Fruit fly (Drosophila melanogaster) whole organism, embryonic: ENCODE measurements around the gene Alp13.

Source experiments
- Aef1 ChIP-seq: fragments of 200-800 bp; sonication (Bioruptor generic); IDR thresholded peaks from 3 replicates; pipeline ENCODE4 v1.3.6; 2022; ENCODE audit warnings: missing biosample characterization, missing genetic modification characterization
- Atf-2 ChIP-seq: fragments of 200-800 bp; sonication (Bioruptor generic); optimal IDR thresholded peaks from 2 replicates; lab custom pipeline; 2016; ENCODE audit warnings: missing biosample characterization, missing genetic modification characterization
- CG10274 ChIP-seq: fragments of 200-800 bp; sonication (Bioruptor generic); optimal IDR thresholded peaks from 3 replicates; lab custom pipeline; 2017; ENCODE audit warnings: missing biosample characterization, mild to moderate bottlenecking, missing genetic modification characterization
- CG10321 ChIP-seq: fragments of 200-800 bp; sonication (Bioruptor generic); IDR thresholded peaks from 2 replicates; pipeline ENCODE4 v1.3.6; 2022; ENCODE audit warnings: missing biosample characterization, missing genetic modification characterization
- CG10366 ChIP-seq: fragments of 200-800 bp; sonication (Bioruptor generic); IDR thresholded peaks from 2 replicates; pipeline ENCODE4 v1.3.6; 2022; ENCODE audit warnings: missing biosample characterization, missing genetic modification characterization
- CG11504 ChIP-seq: fragments of 200-800 bp; sonication (Bioruptor generic); optimal IDR thresholded peaks from 3 replicates; lab custom pipeline; 2019; ENCODE audit warnings: missing biosample characterization, mild to moderate bottlenecking, missing genetic modification characterization, moderate library complexity
- CG11560 ChIP-seq: fragments of 200-800 bp; sonication (Bioruptor generic); IDR thresholded peaks from 3 replicates; pipeline ENCODE4 v1.3.6; 2022; ENCODE audit warnings: missing biosample characterization, missing genetic modification characterization
- CG11696 ChIP-seq: fragments of 200-800 bp; sonication (Bioruptor generic); IDR thresholded peaks from 2 replicates; pipeline ENCODE4 v1.3.6; 2022; ENCODE audit warnings: missing biosample characterization, missing genetic modification characterization
- CG12071 ChIP-seq: fragments of 200-800 bp; sonication (Bioruptor generic); optimal IDR thresholded peaks from 3 replicates; lab custom pipeline; 2018; ENCODE audit warnings: missing biosample characterization, mild to moderate bottlenecking, missing genetic modification characterization
- CG12104 ChIP-seq: fragments of 200-800 bp; sonication (Bioruptor generic); optimal IDR thresholded peaks from 3 replicates; lab custom pipeline; 2016; ENCODE audit warnings: missing biosample characterization, missing genetic modification characterization
- CG13123 ChIP-seq: fragments of 200-800 bp; sonication (Bioruptor generic); optimal IDR thresholded peaks from 2 replicates; lab custom pipeline; 2016; ENCODE audit warnings: missing biosample characterization, missing genetic modification characterization
- CG13624 ChIP-seq: fragments of 200-800 bp; sonication (Bioruptor generic); optimal IDR thresholded peaks from 2 replicates; lab custom pipeline; 2016; ENCODE audit warnings: missing biosample characterization, missing genetic modification characterization
- CG14710 ChIP-seq: fragments of 200-800 bp; sonication (Bioruptor generic); optimal IDR thresholded peaks from 3 replicates; lab custom pipeline; 2019; ENCODE audit warnings: missing biosample characterization, mild to moderate bottlenecking, missing genetic modification characterization, moderate library complexity
- CG18011 ChIP-seq: fragments of 200-800 bp; sonication (Bioruptor generic); optimal IDR thresholded peaks from 2 replicates; lab custom pipeline; 2017; ENCODE audit warnings: missing biosample characterization, missing genetic modification characterization, mild to moderate bottlenecking, moderate library complexity, missing genotype
- CG18476 ChIP-seq: fragments of 200-800 bp; sonication (Bioruptor generic); optimal IDR thresholded peaks from 2 replicates; lab custom pipeline; 2016; ENCODE audit warnings: missing biosample characterization, mild to moderate bottlenecking, missing genetic modification characterization
- CG18599 ChIP-seq: fragments of 200-800 bp; sonication (Bioruptor generic); optimal IDR thresholded peaks from 3 replicates; lab custom pipeline; 2017; ENCODE audit warnings: missing biosample characterization, missing genetic modification characterization, mild to moderate bottlenecking, moderate library complexity, missing genetic modification reagents
- CG30020 ChIP-seq: fragments of 200-800 bp; optimal IDR thresholded peaks from 2 replicates; lab custom pipeline; 2019; ENCODE audit warnings: missing biosample characterization, mild to moderate bottlenecking, missing genetic modification characterization, moderate library complexity
- CG33213 ChIP-seq: fragments of 200-800 bp; sonication (Bioruptor generic); optimal IDR thresholded peaks from 3 replicates; lab custom pipeline; 2016; ENCODE audit warnings: missing biosample characterization, missing genetic modification characterization
- CG6689 ChIP-seq: fragments of 200-800 bp; sonication (Bioruptor generic); IDR thresholded peaks from 2 replicates; pipeline ENCODE4 v1.3.6; 2022; ENCODE audit warnings: missing biosample characterization, missing genetic modification characterization
- CG7271 ChIP-seq: fragments of 200-800 bp; sonication (Bioruptor generic); optimal IDR thresholded peaks from 2 replicates; lab custom pipeline; 2018; ENCODE audit warnings: missing biosample characterization, mild to moderate bottlenecking, missing genetic modification characterization, moderate library complexity
- CG7357 ChIP-seq: fragments of 200-800 bp; sonication (Bioruptor generic); IDR thresholded peaks from 3 replicates; pipeline ENCODE4 v1.3.6; 2022; ENCODE audit warnings: missing biosample characterization, missing genetic modification characterization
- CG7963 ChIP-seq: fragments of 200-800 bp; sonication (Bioruptor generic); IDR thresholded peaks from 3 replicates; pipeline ENCODE4 v1.3.6; 2022; ENCODE audit warnings: missing biosample characterization, missing genetic modification characterization; ENCODE audit not compliant: partially characterized antibody
- D ChIP-seq, 2 experiments: fragments of 200-800 bp in 1 of 2; fragments of >200 bp in 1 of 2; sonication (Bioruptor generic) in 1 of 2; optimal IDR thresholded peaks; 2 replicates in 1 of 2; 3 replicates in 1 of 2; lab custom pipeline; 2017; ENCODE audit warnings: mild to moderate bottlenecking in 1 of 2, missing biosample characterization in 1 of 2, missing genetic modification characterization in 1 of 2, missing genetic modification reagents in 1 of 2
- Dek ChIP-seq: fragments of 200-800 bp; sonication (Bioruptor generic); optimal IDR thresholded peaks from 3 replicates; lab custom pipeline; 2019; ENCODE audit warnings: missing biosample characterization, mild to moderate bottlenecking, missing genetic modification characterization, moderate library complexity
- Eip74EF ChIP-seq, 2 experiments: fragments of 200-800 bp in 1 of 2; fragments of >200 bp in 1 of 2; sonication (Bioruptor generic) in 1 of 2; optimal IDR thresholded peaks; 2 replicates each; lab custom pipeline; 2017 to 2019; ENCODE audit warnings: missing biosample characterization in 2 of 2, missing genetic modification characterization in 2 of 2, mild to moderate bottlenecking in 1 of 2, moderate library complexity in 1 of 2
- GATAe ChIP-seq: fragments of 200-800 bp; sonication (Bioruptor generic); conservative IDR thresholded peaks from 2 replicates; pipeline ENCODE4 v1.3.6; 2022; ENCODE audit warnings: missing biosample characterization, missing genetic modification characterization
- Hand ChIP-seq: fragments of 200-800 bp; sonication (Bioruptor generic); optimal IDR thresholded peaks from 2 replicates; lab custom pipeline; 2017; ENCODE audit warnings: mild to moderate bottlenecking, missing biosample characterization, missing genetic modification reagents, missing genetic modification characterization
- Hmx ChIP-seq: fragments of 200-800 bp; sonication (Bioruptor generic); optimal IDR thresholded peaks from 2 replicates; lab custom pipeline; 2016; ENCODE audit warnings: missing biosample characterization, missing genetic modification characterization
- Kr ChIP-seq: fragments of 200-800 bp; sonication (Bioruptor generic); optimal IDR thresholded peaks from 2 replicates; lab custom pipeline; 2017; ENCODE audit warnings: missing biosample characterization, mild to moderate bottlenecking, missing genetic modification characterization
- MBD-R2 ChIP-seq: fragments of 200-800 bp; sonication (Bioruptor generic); IDR thresholded peaks from 2 replicates; pipeline ENCODE4 v1.3.6; 2022; ENCODE audit warnings: missing biosample characterization, missing genetic modification characterization
- Opbp ChIP-seq: fragments of 200-800 bp; sonication (Bioruptor generic); IDR thresholded peaks from 3 replicates; pipeline ENCODE4 v1.3.6; 2022; ENCODE audit warnings: missing biosample characterization, missing genetic modification characterization; ENCODE audit not compliant: partially characterized antibody
- Sox100B ChIP-seq: fragments of 200-800 bp; sonication (Bioruptor generic); optimal IDR thresholded peaks from 3 replicates; lab custom pipeline; 2018; ENCODE audit warnings: missing biosample characterization, mild to moderate bottlenecking, missing genetic modification characterization
- Stat92E ChIP-seq, 3 experiments: fragments of >200 bp in 2 of 3; fragments of 200-800 bp in 1 of 3; sonication (Bioruptor generic) in 1 of 3; optimal IDR thresholded peaks; 2 replicates each; lab custom pipeline; 2017 to 2019; ENCODE audit warnings: missing biosample characterization in 3 of 3, missing genetic modification characterization in 3 of 3, mild to moderate bottlenecking in 1 of 3, moderate library complexity in 1 of 3
- Tbp ChIP-seq: fragments of >200 bp; optimal IDR thresholded peaks from 2 replicates; lab custom pipeline; 2018; ENCODE audit warnings: missing biosample characterization, missing genetic modification characterization
- ase ChIP-seq: fragments of 200-800 bp; sonication (Bioruptor generic); IDR thresholded peaks from 3 replicates; pipeline ENCODE4 v1.3.6; 2022; ENCODE audit warnings: missing biosample characterization, missing genetic modification characterization
- gce ChIP-seq: fragments of 200-800 bp; sonication (Bioruptor generic); IDR thresholded peaks from 3 replicates; pipeline ENCODE4 v1.3.6; 2022; ENCODE audit warnings: missing biosample characterization, missing genetic modification characterization
- gcm ChIP-seq: fragments of 200-800 bp; sonication (Bioruptor generic); optimal IDR thresholded peaks from 2 replicates; lab custom pipeline; 2019; ENCODE audit warnings: missing biosample characterization, mild to moderate bottlenecking, missing genetic modification characterization, moderate library complexity
- gem ChIP-seq: fragments of 200-800 bp; sonication (Bioruptor generic); optimal IDR thresholded peaks from 2 replicates; lab custom pipeline; 2019; ENCODE audit warnings: missing biosample characterization, mild to moderate bottlenecking, missing genetic modification characterization, moderate library complexity
- gsb ChIP-seq: fragments of 200-800 bp; sonication (Bioruptor generic); IDR thresholded peaks from 2 replicates; pipeline ENCODE4 v1.3.6; 2022; ENCODE audit warnings: missing biosample characterization, missing genetic modification characterization
- gsb-n ChIP-seq: fragments of 200-800 bp; sonication (Bioruptor generic); optimal IDR thresholded peaks from 3 replicates; lab custom pipeline; 2018; ENCODE audit warnings: missing biosample characterization, mild to moderate bottlenecking, missing genetic modification characterization
- gt ChIP-seq: fragments of 200-800 bp; sonication (Bioruptor generic); IDR thresholded peaks from 2 replicates; pipeline ENCODE4 v1.3.6; 2022; ENCODE audit warnings: missing biosample characterization, missing genetic modification characterization
- hth ChIP-seq: fragments of >200 bp; optimal IDR thresholded peaks from 2 replicates; lab custom pipeline; 2017; ENCODE audit warnings: inconsistent platforms
- kni ChIP-seq: fragments of 200-800 bp; sonication (Bioruptor generic); optimal IDR thresholded peaks from 3 replicates; lab custom pipeline; 2017; ENCODE audit warnings: mild to moderate bottlenecking, missing biosample characterization, missing genetic modification reagents, missing genetic modification characterization
- org-1 ChIP-seq: fragments of 200-800 bp; sonication (Bioruptor generic); optimal IDR thresholded peaks from 2 replicates; lab custom pipeline; 2017; ENCODE audit warnings: missing biosample characterization, missing genetic modification characterization
- pum ChIP-seq: fragments of 200-800 bp; sonication (Bioruptor generic); optimal IDR thresholded peaks from 2 replicates; lab custom pipeline; 2016; ENCODE audit warnings: missing biosample characterization, missing genetic modification characterization
- row ChIP-seq: fragments of 200-800 bp; sonication (Bioruptor generic); IDR thresholded peaks from 3 replicates; pipeline ENCODE4 v1.3.6; 2022; ENCODE audit warnings: missing biosample characterization, missing genetic modification characterization
- run ChIP-seq: fragments of 200-800 bp; sonication (Bioruptor generic); optimal IDR thresholded peaks from 3 replicates; lab custom pipeline; 2018; ENCODE audit warnings: missing biosample characterization, mild to moderate bottlenecking, missing genetic modification characterization
- slbo ChIP-seq: fragments of 200-800 bp; sonication (Bioruptor generic); IDR thresholded peaks from 2 replicates; pipeline ENCODE4 v1.3.6; 2022; ENCODE audit warnings: missing biosample characterization, missing genetic modification characterization
- tin ChIP-seq: fragments of 200-800 bp; sonication (Bioruptor generic); optimal IDR thresholded peaks from 3 replicates; lab custom pipeline; 2016; ENCODE audit warnings: missing biosample characterization, missing genetic modification characterization
- yki ChIP-seq: fragments of >200 bp; optimal IDR thresholded peaks from 3 replicates; lab custom pipeline; 2018

Alp13 gene

DNA sequence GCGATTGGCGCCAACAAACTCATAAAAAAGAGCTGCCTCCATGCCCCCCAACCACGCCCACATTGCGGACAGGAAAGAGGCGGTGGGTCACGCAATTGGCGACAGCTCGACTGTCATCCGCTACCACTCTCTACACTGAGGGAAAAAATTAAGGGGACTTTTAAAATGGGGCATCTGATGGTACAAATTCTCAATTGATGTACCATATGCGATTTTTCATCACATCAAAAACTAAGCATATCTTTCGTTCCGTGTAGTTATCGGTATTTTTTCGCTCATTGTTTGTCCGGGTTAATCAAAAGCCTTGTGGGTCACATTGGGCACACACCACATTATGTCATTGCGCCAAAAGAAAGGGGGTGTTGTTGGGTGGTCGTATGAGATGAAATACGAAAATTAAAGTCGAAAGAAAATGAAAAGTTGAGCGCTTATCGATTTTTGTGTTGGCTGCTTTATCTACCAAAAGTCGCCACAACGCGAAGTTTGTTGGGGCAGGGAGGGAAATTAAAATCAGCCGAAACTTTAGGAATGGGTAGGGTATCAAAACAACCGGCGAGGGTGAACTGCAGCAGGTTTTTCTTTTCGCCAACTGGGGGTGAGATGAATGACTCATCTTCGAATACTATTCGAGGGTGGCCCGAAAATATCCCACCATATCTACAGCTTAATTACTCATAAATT, 51.0 kb downstream of the Alp13 start (continued):
- TF ChIP-seq CG11696 (GFP tag; lab: Robert Waterston, UW), result no peak
- TF ChIP-seq CG18011 (GFP tag; lab: Kevin White, UChicago), result no peak
- peak; percentile 47; the same call in 1 of the 2 replicates for TF ChIP-seq MBD-R2 (GFP tag; lab: Robert Waterston, UW)
- no peak for TF ChIP-seq CG18476 (GFP tag; lab: Kevin White, UChicago)
- TF ChIP-seq gt (GFP tag; lab: Robert Waterston, UW), result no peak
- peak; percentile 62 for TF ChIP-seq CG12071 (GFP tag; lab: Kevin White, UChicago)
- TF ChIP-seq CG30020 (tag; lab: Kevin White, UChicago), result no peak
- no peak for TF ChIP-seq Sox100B (GFP tag; lab: Kevin White, UChicago)
- TF ChIP-seq Opbp (GFP tag; lab: Robert Waterston, UW), result no peak
- peak; percentile 72 for TF ChIP-seq CG10274
- TF ChIP-seq slbo (GFP tag; lab: Robert Waterston, UW), result peak; percentile 65
- TF ChIP-seq org-1 (GFP tag; lab: Kevin White, UChicago), result no peak
- TF ChIP-seq run (tag; lab: Kevin White, UChicago), result peak; percentile 1
- 0 out of 3 replicates have a peak, but pooled peaks have one; percentile 19 for TF ChIP-seq Aef1 (GFP tag; lab: Robert Waterston, UW)
- no peak for TF ChIP-seq yki (lab: Kevin White, UChicago)
- no peak for TF ChIP-seq CG14710
- peak; percentile 71 for TF ChIP-seq row (GFP tag; lab: Robert Waterston, UW)
- peak; percentile 40 for TF ChIP-seq Dek
- TF ChIP-seq CG7271, result no peak
- no peak for TF ChIP-seq kni (GFP tag; lab: Kevin White, UChicago)
- no peak for TF ChIP-seq hth
- no peak for TF ChIP-seq GATAe
- TF ChIP-seq CG10366, result 0 out of 2 replicates have a peak, but pooled peaks have one; percentile 10
- TF ChIP-seq gce (GFP tag; lab: Robert Waterston, UW), result 0 out of 3 replicates have a peak, but pooled peaks have one; percentile 4
- no peak for TF ChIP-seq CG11560 (tag; lab: Robert Waterston, UW)
- no peak for TF ChIP-seq tin
- peak; percentile 36 for TF ChIP-seq CG13624 (GFP tag; lab: Kevin White, UChicago)
- no peak for TF ChIP-seq Kr
- no peak for TF ChIP-seq Tbp (GFP tag; lab: Kevin White, UChicago)
- TF ChIP-seq Eip74EF (GFP tag; optimal IDR thresholded peaks at IDR 0.05; lab: Kevin White, UChicago), result no peak
- TF ChIP-seq pum, result peak; percentile 5
- TF ChIP-seq CG13123 (GFP tag; lab: Kevin White, UChicago), result no peak
- no peak for TF ChIP-seq Stat92E (GFP tag; optimal IDR thresholded peaks at IDR 0.05; lab: Kevin White, UChicago)
- TF ChIP-seq CG11504, result no peak
- no peak for TF ChIP-seq CG7357 (GFP tag; lab: Robert Waterston, UW)
- TF ChIP-seq CG7963 (GFP tag; lab: Robert Waterston, UW), result no peak
- no peak for TF ChIP-seq Atf-2 (GFP tag; lab: Kevin White, UChicago)
- no peak for TF ChIP-seq gsb (GFP tag; lab: Robert Waterston, UW)
- no peak for TF ChIP-seq D (optimal IDR thresholded peaks at IDR 0.05; lab: Kevin White, UChicago)
- TF ChIP-seq D (GFP tag; optimal IDR thresholded peaks at IDR 0.05; lab: Kevin White, UChicago), result no peak
- TF ChIP-seq CG6689 (GFP tag; lab: Robert Waterston, UW), result no peak
- no peak for TF ChIP-seq CG33213 (GFP tag; lab: Kevin White, UChicago)
- no peak for TF ChIP-seq Hmx (GFP tag; lab: Kevin White, UChicago)
- TF ChIP-seq Hand, result peak; percentile 72
- TF ChIP-seq gem (tag; lab: Kevin White, UChicago), result no peak
- no peak for TF ChIP-seq gsb-n (tag; lab: Kevin White, UChicago)
- no peak for TF ChIP-seq gcm
- no peak for TF ChIP-seq CG12104 (GFP tag; lab: Kevin White, UChicago)
- no peak for TF ChIP-seq ase (GFP tag; lab: Robert Waterston, UW)
- no peak for TF ChIP-seq CG10321 (GFP tag; lab: Robert Waterston, UW)
- TF ChIP-seq CG18599, result peak; percentile 87
